Worm (Caenorhabditis elegans): Measurements from ENCODE around the gene srm-5.

- TF ChIP-seq blmp-1 (tag; optimal IDR thresholded peaks at IDR 0.05) (no peak), ces-1 (GFP tag; optimal IDR thresholded peaks at IDR 0.05) (no peak), unc-62 (GFP tag; optimal IDR thresholded peaks at IDR 0.05) (no peak), pha-4 (tag; optimal IDR thresholded peaks at IDR 0.05) (no peak), nhr-76 (tag; optimal IDR thresholded peaks at IDR 0.05) (no peak), nhr-2 (tag; optimal IDR thresholded peaks at IDR 0.05) (no peak), lsy-2 (tag; optimal IDR thresholded peaks at IDR 0.05) (no peak), unc-39 (tag; optimal IDR thresholded peaks at IDR 0.05) (no peak), elt-3 (tag; optimal IDR thresholded peaks at IDR 0.05) (no peak), hlh-1 (tag; optimal IDR thresholded peaks at IDR 0.05) (no peak), snpc-4 (tag; optimal IDR thresholded peaks at IDR 0.05) (no peak), bed-3 (GFP tag; optimal IDR thresholded peaks at IDR 0.05) (no peak)
Observed at ce11 chrV:14312695-14313094, 22.3 kb upstream of the srm-5 start, which contains the start of gene F14D7.8.

Measured in whole organism, mixed stage, embryonic.